Worm (Caenorhabditis elegans) whole organism, L4/young adult: ENCODE results near the gene gst-37.

ENCODE experiments used
- W03F9.2 ChIP-seq: fragments of 150-350 bp; optimal IDR thresholded peaks from 2 replicates; lab custom pipeline; 2014; ENCODE audit warnings: missing biosample characterization, missing genetic modification characterization
- him-1 ChIP-seq: sonication (generic microtip); optimal IDR thresholded peaks from 2 replicates; lab custom pipeline; 2016; ENCODE audit warnings: missing genotype, missing genetic modification reagents, missing genetic modification characterization, missing compliant biosample characterization

DNA sequence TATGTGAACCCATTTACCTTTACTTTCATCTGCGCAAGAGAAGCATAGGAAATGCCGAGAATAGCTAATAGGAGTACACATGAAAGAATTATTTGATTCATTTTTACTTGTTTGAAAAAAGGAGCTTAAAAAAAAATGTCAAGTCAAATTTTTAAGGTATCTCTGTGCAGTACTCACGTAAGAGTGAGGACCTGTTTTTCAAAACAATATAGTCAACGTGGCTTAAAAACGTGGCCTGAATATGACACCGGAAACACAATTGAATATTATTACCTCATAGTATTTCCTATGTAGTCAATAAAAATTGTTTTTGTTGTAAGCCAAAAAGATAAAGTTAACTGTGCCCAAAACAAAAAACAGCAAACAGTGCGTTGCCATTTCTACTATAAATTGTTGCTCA lies 1.3 kb upstream of the gst-37 start, which contains the start of gene Y32G9A.12:
- TF ChIP-seq him-1, result no peak
- no peak for TF ChIP-seq W03F9.2 (tag; lab: Kevin White, UChicago)
